Fruit fly (Drosophila melanogaster): Measurements from ENCODE around the gene CG34303.

- TF ChIP-seq CG8478 (optimal IDR thresholded peaks at IDR 0.05) (no peak), CTCF (optimal IDR thresholded peaks at IDR 0.05) (no peak)
These were observed 14.7 kb upstream of the CG34303 start for dm6 chr3R:10166334-10166733.
